Fruit fly (Drosophila melanogaster): ENCODE data around the gene CG10602.

The CG10602 gene

dm6 chr2L:18881014-18881660, 22.1 kb upstream of the CG10602 start, which contains the start of gene tup:
TSS of gene tup (minus strand) at chr2L:18881261.
- TF ChIP-seq CTCF (optimal IDR thresholded peaks at IDR 0.05): peak; percentile 39 to 45
- TF ChIP-seq CG8478 (optimal IDR thresholded peaks at IDR 0.05): no peak

- no peak for TF ChIP-seq CG8478 (optimal IDR thresholded peaks at IDR 0.05)
- no peak for TF ChIP-seq CTCF (optimal IDR thresholded peaks at IDR 0.05)
These were observed 19.4 kb upstream of the CG10602 start for dm6 chr2L:18878439-18878838.

- TF ChIP-seq CG8478 (optimal IDR thresholded peaks at IDR 0.05) (no peak), CTCF (optimal IDR thresholded peaks at IDR 0.05) (no peak)
These were observed 16.2 kb upstream of the CG10602 start for dm6 chr2L:18875213-18875612.

dm6 chr2L:18871822-18872221, 12.8 kb upstream of the CG10602 start:
- no peak for TF ChIP-seq CTCF (optimal IDR thresholded peaks at IDR 0.05)
- TF ChIP-seq CG8478 (optimal IDR thresholded peaks at IDR 0.05): no peak

DNA sequence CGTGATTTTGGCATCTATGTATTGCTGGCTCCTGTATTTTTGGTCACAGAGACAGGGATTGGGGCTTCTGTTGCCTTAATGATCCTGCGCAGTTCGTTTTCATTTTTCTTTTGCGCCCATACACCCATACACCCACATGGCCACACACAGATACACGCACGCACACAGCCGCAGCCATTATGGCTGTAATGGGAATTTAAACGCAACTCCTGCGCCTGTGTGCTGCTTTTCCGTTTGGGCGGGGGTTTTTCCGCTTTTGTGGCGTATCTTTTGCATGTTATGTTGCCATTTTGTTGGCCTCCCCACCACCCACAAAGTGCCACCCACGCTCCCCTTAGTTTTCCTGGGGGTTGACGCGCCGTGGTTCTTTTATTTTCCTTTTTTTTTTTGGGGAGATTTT, 8.8 kb upstream of the CG10602 start:
- TF ChIP-seq CG8478 (optimal IDR thresholded peaks at IDR 0.05) (no peak), CTCF (optimal IDR thresholded peaks at IDR 0.05) (no peak)

- TF ChIP-seq CG8478 (optimal IDR thresholded peaks at IDR 0.05): no peak
- no peak for TF ChIP-seq CTCF (optimal IDR thresholded peaks at IDR 0.05)
These were observed 7.5 kb upstream of the CG10602 start for dm6 chr2L:18866582-18866981.

DNA sequence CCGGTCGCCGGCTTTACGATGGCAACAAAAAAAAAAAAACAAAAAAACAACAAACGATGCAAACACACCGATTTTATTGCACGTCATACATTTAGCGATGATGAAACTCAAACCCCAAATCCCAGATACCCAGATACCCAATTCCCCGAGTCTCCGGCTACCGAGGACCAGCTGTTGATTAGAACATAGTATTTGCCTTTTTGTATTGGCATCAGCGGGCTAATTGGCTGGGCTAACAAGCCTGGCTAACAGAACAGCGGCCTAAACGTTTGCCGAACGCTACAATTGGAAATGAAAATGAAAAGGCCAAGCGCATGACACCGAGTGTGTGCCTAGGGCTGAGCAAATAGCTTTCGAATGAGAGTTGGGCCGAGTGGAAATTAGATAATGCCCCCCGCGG, 5.9 kb upstream of the CG10602 start:
- TF ChIP-seq CTCF (optimal IDR thresholded peaks at IDR 0.05): no peak
- TF ChIP-seq CG8478 (optimal IDR thresholded peaks at IDR 0.05): no peak

dm6 chr2L:18864093-18864492, 5.0 kb upstream of the CG10602 start:
- TF ChIP-seq CTCF (optimal IDR thresholded peaks at IDR 0.05) (no peak), CG8478 (optimal IDR thresholded peaks at IDR 0.05) (no peak)

- TF ChIP-seq CTCF (optimal IDR thresholded peaks at IDR 0.05): no peak
- no peak for TF ChIP-seq CG8478 (optimal IDR thresholded peaks at IDR 0.05)
These were observed 1.9 kb upstream of the CG10602 start for dm6 chr2L:18860920-18861319.

DNA sequence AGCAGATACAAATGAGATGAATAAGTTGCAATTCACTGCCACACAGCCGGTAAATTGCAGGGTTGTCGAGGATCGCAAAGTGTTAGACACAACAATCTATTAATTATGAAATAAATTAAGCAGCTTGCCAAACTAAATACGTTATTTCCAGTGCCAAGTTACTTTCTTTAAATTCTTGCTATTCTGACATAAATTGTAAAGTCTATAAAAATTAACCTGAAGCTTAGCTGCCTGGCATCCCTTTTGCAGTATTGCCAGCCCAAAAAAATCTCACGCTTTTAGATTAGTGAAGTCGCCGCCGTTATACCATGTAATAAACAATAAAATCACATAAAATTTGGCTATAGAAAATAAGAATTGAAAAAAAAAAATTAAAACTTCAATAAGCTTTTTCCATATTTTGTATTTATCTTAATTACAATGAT, 1.4 kb downstream of the CG10602 start:
- no peak for TF ChIP-seq CTCF (optimal IDR thresholded peaks at IDR 0.05)
- TF ChIP-seq CG8478 (optimal IDR thresholded peaks at IDR 0.05): no peak

DNA sequence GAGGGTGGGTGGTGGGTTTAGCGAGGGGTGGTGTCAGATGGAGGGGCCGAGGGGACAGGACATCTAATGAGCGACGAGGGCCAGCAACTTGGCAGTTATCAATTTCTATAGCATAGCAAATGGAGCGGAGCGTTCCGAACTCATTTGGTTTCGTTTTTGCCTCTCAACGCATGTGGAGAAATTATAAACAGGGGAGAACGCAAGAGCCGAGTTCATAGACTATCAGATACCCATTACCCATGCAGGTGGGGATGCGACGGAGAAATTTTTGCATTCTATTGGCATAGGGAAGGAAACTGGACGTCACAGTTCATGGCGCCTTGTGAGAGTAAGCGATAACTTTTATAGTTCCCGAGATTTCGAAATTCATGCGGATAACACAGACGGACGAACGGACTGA, 6.8 kb downstream of the CG10602 start:
- no peak for TF ChIP-seq CG8478 (optimal IDR thresholded peaks at IDR 0.05)
- no peak for TF ChIP-seq CTCF (optimal IDR thresholded peaks at IDR 0.05)

- TF ChIP-seq CG8478 (optimal IDR thresholded peaks at IDR 0.05) (no peak), CTCF (optimal IDR thresholded peaks at IDR 0.05) (no peak)
These were observed 12.2 kb downstream of the CG10602 start for dm6 chr2L:18846843-18847242.

DNA sequence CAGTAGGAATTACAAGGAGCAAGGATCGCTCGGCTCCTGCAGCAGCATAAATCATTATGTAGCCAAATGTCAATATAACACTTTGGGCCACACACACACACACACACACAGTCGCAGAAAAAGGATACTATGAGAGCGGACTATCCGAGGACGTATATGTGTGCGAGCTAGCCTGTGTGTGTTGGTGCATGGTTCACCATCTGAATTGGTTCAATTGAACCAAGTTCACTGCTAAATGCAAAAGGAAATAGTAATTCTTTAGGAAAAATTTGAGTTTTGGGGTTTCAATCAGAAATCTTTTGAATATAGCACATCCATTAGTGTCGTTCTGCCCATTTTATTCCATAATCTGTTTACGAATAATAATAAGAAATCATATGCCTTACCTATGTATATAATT, 12.9 kb downstream of the CG10602 start:
- TF ChIP-seq CG8478 (optimal IDR thresholded peaks at IDR 0.05) (no peak), CTCF (optimal IDR thresholded peaks at IDR 0.05) (no peak)

DNA sequence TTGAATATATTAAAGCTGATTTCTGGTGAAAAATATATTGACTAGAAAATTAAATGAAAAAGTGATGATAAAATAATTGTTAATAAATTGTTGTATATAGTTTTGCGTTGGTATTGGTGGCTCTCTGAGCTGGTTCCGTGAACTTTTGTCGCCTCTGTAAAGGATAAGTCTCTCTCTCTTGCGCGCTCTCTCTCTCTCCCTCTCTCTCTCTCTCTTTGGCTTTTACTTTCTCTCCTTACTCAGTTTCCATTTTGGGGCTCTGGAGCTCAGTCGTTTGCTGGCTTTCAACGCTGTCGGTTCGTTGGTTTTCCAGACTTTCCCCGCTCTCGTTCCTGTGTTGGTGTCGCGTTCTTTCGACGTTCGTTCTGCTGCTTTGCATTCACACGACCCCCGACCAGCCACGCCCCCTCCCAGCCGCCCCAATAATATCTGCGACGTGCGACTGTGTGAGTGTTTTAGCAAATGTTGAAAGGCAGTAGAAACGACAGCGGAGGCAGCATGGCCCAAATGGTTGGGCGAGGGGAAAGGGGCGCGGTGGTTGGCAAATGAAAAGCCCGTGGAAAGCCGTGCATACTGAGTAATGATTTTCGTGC, 14.0 kb downstream of the CG10602 start, which contains the start of gene CG17321:
TSS of gene CG17321 (plus strand) at position 268 of the 593 bp plus-strand sequence.
- TF ChIP-seq CG8478 (optimal IDR thresholded peaks at IDR 0.05) (no peak), CTCF (optimal IDR thresholded peaks at IDR 0.05) (no peak)

dm6 chr2L:18844479-18844878, 14.6 kb downstream of the CG10602 start, which contains the start of gene CG33120:
TSS of gene CG33120 (minus strand) at chr2L:18844579.
- TF ChIP-seq CTCF (optimal IDR thresholded peaks at IDR 0.05) (no peak), CG8478 (optimal IDR thresholded peaks at IDR 0.05) (no peak)

DNA sequence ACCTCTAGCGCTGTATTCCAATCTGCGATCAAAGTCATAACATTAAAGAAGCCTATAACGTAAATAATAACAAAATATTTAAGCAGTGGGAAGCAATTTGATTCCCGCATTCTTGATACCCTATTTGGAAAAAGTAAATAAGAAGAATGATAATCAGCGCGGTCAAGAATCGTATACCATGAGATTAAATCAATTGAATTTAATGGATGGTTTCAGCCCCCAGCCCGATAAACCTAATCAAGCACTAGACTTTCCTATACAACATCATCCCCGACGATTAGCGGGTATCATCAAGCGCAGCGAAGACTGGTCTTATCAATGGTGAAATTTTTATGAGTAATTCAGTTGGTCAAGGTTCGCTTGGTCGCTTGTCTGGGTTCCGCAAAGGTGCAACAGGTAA, 15.5 kb downstream of the CG10602 start:
- no peak for TF ChIP-seq CG8478 (optimal IDR thresholded peaks at IDR 0.05)
- no peak for TF ChIP-seq CTCF (optimal IDR thresholded peaks at IDR 0.05)
